Fruit fly (Drosophila melanogaster): Measurements from ENCODE around the gene CG3987.

The CG3987 gene

DNA sequence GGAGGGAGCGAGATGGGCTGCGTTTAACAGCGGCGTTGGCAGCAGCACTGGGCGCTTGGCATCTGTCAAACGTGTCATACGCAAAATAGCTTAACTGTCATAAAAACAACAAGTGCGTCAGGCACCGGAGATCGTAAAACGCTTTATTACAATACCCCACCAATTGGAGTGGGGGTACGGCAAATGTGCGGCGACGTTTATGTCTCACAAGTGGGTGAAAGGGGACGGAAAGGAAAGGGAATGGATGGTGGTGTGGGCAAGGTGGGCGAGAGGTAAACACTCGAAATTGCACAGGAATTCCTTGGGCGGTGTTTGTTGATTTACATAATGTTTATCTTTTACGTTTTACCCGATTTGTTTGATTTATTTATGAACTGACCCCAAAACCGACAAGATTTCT, 9.8 kb upstream of the CG3987 start (continued):
- no peak for TF ChIP-seq nmo (GFP tag; optimal IDR thresholded peaks at IDR 0.05)
- TF ChIP-seq Nf-YC (tag; optimal IDR thresholded peaks at IDR 0.05): no peak
- no peak for TF ChIP-seq CG17186 (GFP tag; optimal IDR thresholded peaks at IDR 0.05)
- peak; percentile 16 for TF ChIP-seq scrt (GFP tag; optimal IDR thresholded peaks at IDR 0.05)
- peak; percentile 57; the same call in 2 of the 3 replicates for TF ChIP-seq sr (GFP tag; IDR thresholded peaks at IDR 0.05)
- TF ChIP-seq CG9817 (tag; optimal IDR thresholded peaks at IDR 0.05): no peak
- TF ChIP-seq CG18011 (GFP tag; optimal IDR thresholded peaks at IDR 0.05): no peak
- TF ChIP-seq dmrt11E (tag; optimal IDR thresholded peaks at IDR 0.05): no peak
- no peak for TF ChIP-seq CG10209 (GFP tag; optimal IDR thresholded peaks at IDR 0.05)
- no peak for TF ChIP-seq fd96Cb (tag; optimal IDR thresholded peaks at IDR 0.05)
- no peak for TF ChIP-seq Chrac-16 (GFP tag; optimal IDR thresholded peaks at IDR 0.05)
- no peak for TF ChIP-seq ase (GFP tag; IDR thresholded peaks at IDR 0.05)
- TF ChIP-seq CG6683 (GFP tag; optimal IDR thresholded peaks at IDR 0.05): no peak
- no peak for TF ChIP-seq lov (optimal IDR thresholded peaks at IDR 0.05)
- 0 out of 3 replicates have a peak, but pooled peaks have one; percentile 41 for TF ChIP-seq lov (GFP tag; IDR thresholded peaks at IDR 0.05)
- no peak for TF ChIP-seq Doc3 (GFP tag; IDR thresholded peaks at IDR 0.05; ENCODE audit: partially characterized antibody)
- TF ChIP-seq Sin3A (optimal IDR thresholded peaks at IDR 0.05): no peak
- TF ChIP-seq wor (GFP tag; IDR thresholded peaks at IDR 0.05): no peak
- 0 out of 4 replicates have a peak, but pooled peaks have one; percentile 56 for TF ChIP-seq chinmo (GFP tag; IDR thresholded peaks at IDR 0.05; ENCODE audit: partially characterized antibody)
- TF ChIP-seq CG32532 (GFP tag; IDR thresholded peaks at IDR 0.05): 0 out of 2 replicates have a peak, but pooled peaks have one; percentile 7
- peak; percentile 6 for TF ChIP-seq CG13894 (tag; optimal IDR thresholded peaks at IDR 0.05)
- TF ChIP-seq CG33557 (GFP tag; optimal IDR thresholded peaks at IDR 0.05): no peak
- no peak for TF ChIP-seq CG13424 (tag; optimal IDR thresholded peaks at IDR 0.05)
- no peak for TF ChIP-seq CG8281 (tag; optimal IDR thresholded peaks at IDR 0.05)
- TF ChIP-seq CG13624 (GFP tag; optimal IDR thresholded peaks at IDR 0.05): no peak
- TF ChIP-seq CG11695 (GFP tag; IDR thresholded peaks at IDR 0.05): no peak
- TF ChIP-seq sd (tag; optimal IDR thresholded peaks at IDR 0.05): peak; percentile 67
- no peak for TF ChIP-seq HmgD (GFP tag; optimal IDR thresholded peaks at IDR 0.05)
- TF ChIP-seq CG4360 (GFP tag; IDR thresholded peaks at IDR 0.05): no peak
- no peak for TF ChIP-seq mirr (GFP tag; optimal IDR thresholded peaks at IDR 0.05)
- TF ChIP-seq CG5953 (GFP tag; IDR thresholded peaks at IDR 0.05): 0 out of 2 replicates have a peak, but pooled peaks have one; percentile 6
- TF ChIP-seq CG8765 (GFP tag; IDR thresholded peaks at IDR 0.05): no peak
- no peak for TF ChIP-seq cas (GFP tag; IDR thresholded peaks at IDR 0.05)
- TF ChIP-seq Drgx (GFP tag; IDR thresholded peaks at IDR 0.05): no peak
- peak; percentile 48 for TF ChIP-seq crol (GFP tag; IDR thresholded peaks at IDR 0.05)
- TF ChIP-seq CG11504 (tag; optimal IDR thresholded peaks at IDR 0.05): no peak
- 0 out of 3 replicates have a peak, but pooled peaks have one; percentile 26 for TF ChIP-seq ci (GFP tag; IDR thresholded peaks at IDR 0.05)
- TF ChIP-seq CG3065 (GFP tag; optimal IDR thresholded peaks at IDR 0.05): no peak

DNA sequence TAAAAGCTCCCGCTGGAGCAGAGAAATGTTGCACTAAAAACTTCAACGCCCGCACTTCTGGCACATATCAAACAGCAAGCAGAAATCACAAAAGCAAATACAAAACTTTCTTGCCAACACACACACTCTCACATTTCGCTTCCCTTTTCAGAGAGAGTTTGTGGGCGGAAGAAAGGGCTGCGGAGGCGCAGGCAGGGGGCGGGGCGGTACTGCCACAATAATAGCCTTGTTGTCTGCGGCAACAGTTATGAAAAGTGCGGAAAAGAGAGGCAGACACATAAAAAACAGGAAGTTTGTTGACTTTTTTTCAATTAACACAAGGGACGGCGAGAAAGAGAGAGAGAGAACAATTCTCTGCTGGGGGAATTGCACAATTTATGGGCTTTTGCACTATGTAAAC, 8.9 kb upstream of the CG3987 start:
- TF ChIP-seq CG1529 (GFP tag; optimal IDR thresholded peaks at IDR 0.05): no peak
- no peak for TF ChIP-seq CG3995 (GFP tag; optimal IDR thresholded peaks at IDR 0.05)
- no peak for TF ChIP-seq CG17328 (GFP tag; IDR thresholded peaks at IDR 0.05)
- TF ChIP-seq CG10431 (GFP tag; optimal IDR thresholded peaks at IDR 0.05): no peak
- no peak for TF ChIP-seq CG9817 (tag; optimal IDR thresholded peaks at IDR 0.05)
- TF ChIP-seq Hmx (GFP tag; optimal IDR thresholded peaks at IDR 0.05): no peak
- TF ChIP-seq CG3726 (GFP tag; IDR thresholded peaks at IDR 0.05): no peak
- TF ChIP-seq CG10209 (GFP tag; optimal IDR thresholded peaks at IDR 0.05): no peak
- no peak for TF ChIP-seq tgo (GFP tag; IDR thresholded peaks at IDR 0.05)
- no peak for TF ChIP-seq Stat92E (GFP tag; optimal IDR thresholded peaks at IDR 0.05)
- TF ChIP-seq Xbp1 (GFP tag; optimal IDR thresholded peaks at IDR 0.05): no peak
- TF ChIP-seq CG17385 (GFP tag; optimal IDR thresholded peaks at IDR 0.05): no peak
- TF ChIP-seq wdn (GFP tag; IDR thresholded peaks at IDR 0.05): no peak
- no peak for TF ChIP-seq CG8290 (GFP tag; optimal IDR thresholded peaks at IDR 0.05)
- TF ChIP-seq CG8290 (tag; optimal IDR thresholded peaks at IDR 0.05): no peak
- TF ChIP-seq Mrtf (GFP tag; IDR thresholded peaks at IDR 0.05): no peak
- no peak for TF ChIP-seq Tbp (GFP tag; optimal IDR thresholded peaks at IDR 0.05)
- TF ChIP-seq Trl (optimal IDR thresholded peaks at IDR 0.05): peak in 1 of 2 experiments; percentile 12
- TF ChIP-seq Trl (GFP tag; optimal IDR thresholded peaks at IDR 0.05): no peak

Data from whole organism, embryonic.